Fruit fly (Drosophila melanogaster) whole organism, adult: ENCODE data around the gene shd.

Experiments used
- CG11617 ChIP-seq: fragments of 200-800 bp; sonication (Bioruptor generic); optimal IDR thresholded peaks from 2 replicates; lab custom pipeline; 2017; ENCODE audit warnings: mild to moderate bottlenecking, missing biosample characterization, missing genetic modification reagents, missing genetic modification characterization
- CG12768 ChIP-seq: fragments of 200-800 bp; sonication (Bioruptor generic); optimal IDR thresholded peaks from 2 replicates; lab custom pipeline; 2017; ENCODE audit warnings: missing biosample characterization, missing genetic modification characterization, mild to moderate bottlenecking, moderate library complexity, missing genetic modification reagents
- CG14711 ChIP-seq: fragments of 200-800 bp; sonication (Bioruptor generic); optimal IDR thresholded peaks from 2 replicates; lab custom pipeline; 2018; ENCODE audit warnings: missing biosample characterization, mild to moderate bottlenecking, missing genetic modification characterization, moderate library complexity
- CG7101 ChIP-seq: fragments of 200-800 bp; sonication (Bioruptor generic); optimal IDR thresholded peaks from 2 replicates; lab custom pipeline; 2018; ENCODE audit warnings: missing biosample characterization, mild to moderate bottlenecking, missing genetic modification characterization, moderate library complexity
- Clk ChIP-seq: fragments of 200-800 bp; sonication (Bioruptor generic); optimal IDR thresholded peaks from 2 replicates; lab custom pipeline; 2017; ENCODE audit warnings: missing biosample characterization, missing genetic modification characterization
- Crg-1 ChIP-seq: fragments of 200-800 bp; sonication (Bioruptor generic); optimal IDR thresholded peaks from 2 replicates; lab custom pipeline; 2016; ENCODE audit warnings: missing biosample characterization, missing genetic modification characterization
- Hr96 ChIP-seq: fragments of 200-800 bp; sonication (Bioruptor generic); optimal IDR thresholded peaks from 2 replicates; lab custom pipeline; 2016; ENCODE audit warnings: missing biosample characterization, missing genetic modification characterization
- bab1 ChIP-seq: fragments of 200-800 bp; sonication (Bioruptor generic); optimal IDR thresholded peaks from 3 replicates; lab custom pipeline; 2019; ENCODE audit warnings: missing biosample characterization, mild to moderate bottlenecking, missing genetic modification characterization, moderate library complexity
- cic ChIP-seq: fragments of 200-800 bp; sonication (Bioruptor generic); optimal IDR thresholded peaks from 2 replicates; lab custom pipeline; 2017; ENCODE audit warnings: missing biosample characterization, mild to moderate bottlenecking, missing genetic modification characterization, moderate library complexity
- kay ChIP-seq: fragments of 200-800 bp; sonication (Bioruptor generic); peaks from one replicate; lab custom pipeline; 2016; ENCODE audit warnings: missing biosample characterization, missing genetic modification characterization, borderline replicate concordance
- ovo ChIP-seq: fragments of 200-800 bp; sonication (Bioruptor generic); optimal IDR thresholded peaks from 2 replicates; lab custom pipeline; 2016; ENCODE audit warnings: missing biosample characterization, missing genetic modification characterization
- toe ChIP-seq: fragments of 200-800 bp; sonication (Bioruptor generic); optimal IDR thresholded peaks from 2 replicates; lab custom pipeline; 2016; ENCODE audit warnings: missing biosample characterization, missing genetic modification characterization

- TF ChIP-seq CG11617 (GFP tag; lab: Kevin White, UChicago) (no peak), ovo (GFP tag; lab: Kevin White, UChicago) (no peak), bab1 (GFP tag; lab: Kevin White, UChicago) (no peak), kay (no peak), CG12768 (GFP tag; lab: Kevin White, UChicago) (no peak), Crg-1 (GFP tag; lab: Kevin White, UChicago) (no peak), Clk (GFP tag; lab: Kevin White, UChicago) (no peak), toe (GFP tag; lab: Kevin White, UChicago) (no peak), CG14711 (tag; lab: Kevin White, UChicago) (no peak), Hr96 (GFP tag; lab: Kevin White, UChicago) (no peak), CG7101 (tag; lab: Kevin White, UChicago) (no peak), cic (no peak)
Measured at dm6 chr3L:14643692-14644091, 29.4 kb downstream of the shd start.
